Worm (Caenorhabditis elegans) whole organism, L1 larva: ENCODE data around the gene clec-34.

Experiments
- lsy-2 ChIP-seq, 2 experiments: fragments of 150-350 bp; optimal IDR thresholded peaks; 2 replicates each; lab custom pipeline; 2014; ENCODE audit warnings: missing biosample characterization in 2 of 2, missing genetic modification characterization in 2 of 2
- nhr-237 ChIP-seq: fragments of 150-350 bp; optimal IDR thresholded peaks from 2 replicates; lab custom pipeline; 2014; ENCODE audit warnings: missing biosample characterization, missing genetic modification characterization
- pag-3 ChIP-seq: sonication (generic microtip); optimal IDR thresholded peaks from 2 replicates; lab custom pipeline; 2017; ENCODE audit warnings: missing genetic modification characterization, mild to moderate bottlenecking, missing compliant biosample characterization, antibody characterized with exemption, borderline replicate concordance; ENCODE audit not compliant: insufficient read depth
- unc-130 ChIP-seq: fragments of 150-350 bp; optimal IDR thresholded peaks from 2 replicates; lab custom pipeline; 2017; ENCODE audit warnings: missing biosample characterization, missing genetic modification characterization, inconsistent platforms

ce11 chrV:16724574-16724973 is 11.0 kb upstream of the clec-34 start:
- TF ChIP-seq lsy-2 (tag; optimal IDR thresholded peaks at IDR 0.05; lab: Kevin White, UChicago) (no peak), unc-130 (tag; lab: Kevin White, UChicago) (no peak), nhr-237 (tag; lab: Kevin White, UChicago) (no peak), pag-3 (tag; lab: Kevin White, UChicago) (no peak)
